Worm (Caenorhabditis elegans) whole organism, early embryonic: ENCODE measurements around the gene tat-2.

Source experiments
- B0310.2 ChIP-seq: sonication (generic microtip); optimal IDR thresholded peaks from 2 replicates; lab custom pipeline; 2016; ENCODE audit warnings: mild to moderate bottlenecking, missing genetic modification characterization, missing compliant biosample characterization
- aly-1 ChIP-seq: sonication (generic microtip); optimal IDR thresholded peaks from 2 replicates; lab custom pipeline; 2016; ENCODE audit warnings: missing genetic modification characterization, missing compliant biosample characterization
- ama-1 ChIP-seq: fragments of 150-350 bp; optimal IDR thresholded peaks from 2 replicates; lab custom pipeline; 2014
- ceh-36 ChIP-seq: sonication (generic microtip); optimal IDR thresholded peaks from 2 replicates; lab custom pipeline; 2016; ENCODE audit warnings: missing genetic modification characterization, inconsistent platforms, missing compliant biosample characterization
- hmbx-1 ChIP-seq: sonication (generic microtip); optimal IDR thresholded peaks from 2 replicates; lab custom pipeline; 2016; ENCODE audit warnings: mild to moderate bottlenecking, missing genetic modification characterization, missing compliant biosample characterization
- hmg-4 ChIP-seq: fragments of 200-800 bp; sonication (Bioruptor generic); optimal IDR thresholded peaks from 2 replicates; lab custom pipeline; 2018; ENCODE audit warnings: mild to moderate bottlenecking, missing genetic modification characterization, missing compliant biosample characterization
- pes-1 ChIP-seq: fragments of 200-800 bp; sonication (Bioruptor generic); IDR thresholded peaks from 2 replicates; pipeline ENCODE4 v1.3.6; 2022; ENCODE audit warnings: missing genetic modification reagents, missing genetic modification characterization, missing compliant biosample characterization
- scrt-1 ChIP-seq: fragments of 200-800 bp; sonication (Bioruptor generic); IDR thresholded peaks from 2 replicates; pipeline ENCODE4 v1.3.6; 2022; ENCODE audit warnings: missing genetic modification characterization, missing compliant biosample characterization
- sea-1 ChIP-seq: fragments of 200-800 bp; sonication (Bioruptor generic); conservative IDR thresholded peaks from 2 replicates; pipeline ENCODE4 v1.3.6; 2022; ENCODE audit warnings: missing genetic modification characterization, missing compliant biosample characterization
- tbx-11 ChIP-seq: fragments of 200-800 bp; sonication (Bioruptor generic); IDR thresholded peaks from 2 replicates; pipeline ENCODE4 v1.3.6; 2022; ENCODE audit warnings: missing genetic modification characterization, missing compliant biosample characterization

ce11 chrIV:4842030-4842429, 4.7 kb downstream of the tat-2 start:
- TF ChIP-seq ama-1 (lab: Kevin White, UChicago) (no peak), sea-1 (no peak), pes-1 (GFP tag; lab: Robert Waterston, UW) (no peak), B0310.2 (tag; lab: Kevin White, UChicago) (no peak), tbx-11 (GFP tag; lab: Robert Waterston, UW) (no peak), ceh-36 (tag; lab: Kevin White, UChicago) (no peak), aly-1 (tag; lab: Kevin White, UChicago) (no peak), hmg-4 (no peak), hmbx-1 (tag; lab: Kevin White, UChicago) (no peak), scrt-1 (no peak)
